Worm (Caenorhabditis elegans): Measurements from ENCODE around the gene ZC455.1.
A peak's percentile ranks its signal among the peaks of the same experiment; 100 is the strongest.

The ZC455.1 gene

DNA sequence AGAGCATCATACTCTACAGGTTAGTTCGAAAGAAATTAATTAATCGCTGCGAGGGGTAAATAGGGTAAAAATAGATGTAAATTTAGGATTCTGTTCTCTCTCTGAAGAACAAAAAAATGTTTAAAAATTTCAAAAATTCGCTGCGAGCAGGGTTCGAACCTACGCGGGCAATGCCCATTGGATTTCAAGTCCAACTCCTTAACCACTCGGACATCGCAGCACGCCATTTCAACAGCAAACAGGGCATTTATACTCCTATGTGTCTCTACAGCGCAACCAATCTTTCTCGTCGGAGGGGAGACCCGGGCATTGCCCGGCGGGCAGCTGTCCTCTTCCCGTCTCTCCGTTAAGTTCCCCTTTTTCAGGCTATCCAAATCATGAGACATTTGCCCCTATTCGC, 6.9 kb downstream of the ZC455.1 start (continued):
- TF ChIP-seq eor-1 (tag; optimal IDR thresholded peaks at IDR 0.05) (no peak), jun-1 (tag; optimal IDR thresholded peaks at IDR 0.05) (no peak), mdl-1 (tag; optimal IDR thresholded peaks at IDR 0.05) (no peak), hmg-11 (tag; optimal IDR thresholded peaks at IDR 0.05) (peak; percentile 64), nhr-28 (tag; optimal IDR thresholded peaks at IDR 0.05) (no peak), daf-12 (tag; optimal IDR thresholded peaks at IDR 0.05) (no peak), zag-1 (tag; optimal IDR thresholded peaks at IDR 0.05) (no peak), nhr-77 (tag; optimal IDR thresholded peaks at IDR 0.05) (no peak), unc-39 (tag; optimal IDR thresholded peaks at IDR 0.05) (no peak)

DNA sequence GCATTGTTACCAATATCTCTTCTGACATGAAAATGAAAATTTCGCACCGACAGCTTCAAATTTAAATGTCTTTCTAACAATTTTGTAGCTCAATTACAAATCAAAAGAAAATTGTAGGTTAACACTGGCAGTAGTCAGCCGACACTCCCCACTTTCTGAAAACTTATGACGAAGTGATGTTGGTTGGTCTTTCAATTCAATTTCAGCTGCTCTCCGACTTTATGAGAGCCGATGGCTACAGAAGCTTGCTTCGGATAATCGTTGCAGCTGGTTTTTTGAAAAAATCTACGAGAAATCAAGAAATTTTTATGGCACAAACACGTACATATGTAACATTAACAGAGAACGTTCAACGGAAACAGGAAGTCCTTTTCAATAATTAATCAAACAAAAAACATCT, 11.5 kb downstream of the ZC455.1 start, which contains the start of gene sre-20:
Gene sre-20, minus strand, starts transcription at position 101 of the 400 bp plus-strand sequence.
- TF ChIP-seq snpc-4 (tag; optimal IDR thresholded peaks at IDR 0.05) (no peak), aly-2 (tag; optimal IDR thresholded peaks at IDR 0.05) (no peak), nhr-12 (tag; optimal IDR thresholded peaks at IDR 0.05) (no peak), ZK546.5 (tag; optimal IDR thresholded peaks at IDR 0.05) (no peak), nhr-76 (tag; optimal IDR thresholded peaks at IDR 0.05) (no peak), lin-15B (tag; optimal IDR thresholded peaks at IDR 0.05) (no peak), nhr-77 (tag; optimal IDR thresholded peaks at IDR 0.05) (no peak), elt-2 (tag; optimal IDR thresholded peaks at IDR 0.05) (no peak), daf-12 (tag; optimal IDR thresholded peaks at IDR 0.05) (no peak), mml-1 (tag; optimal IDR thresholded peaks at IDR 0.05) (no peak), pha-4 (tag; optimal IDR thresholded peaks at IDR 0.05) (no peak), hmg-11 (tag; optimal IDR thresholded peaks at IDR 0.05) (no peak), R02D3.7 (tag; optimal IDR thresholded peaks at IDR 0.05) (no peak), eor-1 (tag; optimal IDR thresholded peaks at IDR 0.05) (no peak), nhr-67 (tag; optimal IDR thresholded peaks at IDR 0.05) (no peak), pqm-1 (tag; optimal IDR thresholded peaks at IDR 0.05) (no peak), ceh-9 (tag; optimal IDR thresholded peaks at IDR 0.05) (no peak), elt-3 (tag; optimal IDR thresholded peaks at IDR 0.05) (no peak), elt-1 (tag; optimal IDR thresholded peaks at IDR 0.05) (no peak), ztf-4 (tag; optimal IDR thresholded peaks at IDR 0.05) (no peak)

DNA sequence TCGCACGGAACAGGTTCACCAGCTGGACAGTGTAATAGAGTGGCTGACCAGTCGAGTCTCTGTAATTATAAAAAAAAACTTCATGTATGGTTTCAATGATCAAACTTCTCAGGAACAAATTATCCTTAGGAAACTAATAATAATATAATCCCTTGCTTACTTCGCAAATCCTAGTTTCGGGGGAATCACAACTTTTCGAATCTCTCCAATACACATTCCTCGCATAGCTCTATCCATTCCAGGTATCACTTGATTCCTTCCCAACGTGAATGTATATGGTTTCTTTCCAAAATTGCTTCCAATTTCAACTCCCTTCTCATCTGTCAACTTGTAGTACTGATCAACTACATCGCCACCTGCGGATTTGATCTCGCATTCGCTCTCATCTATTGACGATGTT, 13.0 kb downstream of the ZC455.1 start:
- TF ChIP-seq ztf-11 (tag; optimal IDR thresholded peaks at IDR 0.05), result no peak
- TF ChIP-seq fkh-10 (GFP tag; optimal IDR thresholded peaks at IDR 0.05), result no peak
- TF ChIP-seq ceh-28 (tag; optimal IDR thresholded peaks at IDR 0.05), result no peak

DNA sequence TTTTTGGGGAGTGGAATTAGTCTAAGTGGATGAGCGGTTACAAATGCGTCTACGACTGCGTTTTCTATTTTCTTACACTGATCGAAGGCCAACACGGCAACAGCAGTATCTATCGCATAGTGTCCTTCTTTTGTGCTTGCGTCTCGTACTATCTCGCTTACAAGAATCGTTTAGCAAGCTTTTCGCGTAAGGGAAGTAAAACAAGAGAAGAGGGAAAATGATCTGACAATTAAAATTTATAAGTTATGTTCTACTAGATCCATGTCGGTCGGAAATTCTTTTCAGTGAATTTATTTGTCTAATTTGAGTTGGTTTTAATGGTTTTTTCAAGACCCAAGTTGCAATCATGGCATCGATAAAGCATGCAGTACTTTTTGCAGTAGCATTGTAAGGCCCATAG, 13.7 kb downstream of the ZC455.1 start, which contains the start of gene fkb-4:
Gene fkb-4, minus strand, starts transcription at position 101 of the 400 bp plus-strand sequence.
- TF ChIP-seq nhr-25 (tag; optimal IDR thresholded peaks at IDR 0.05), result peak; percentile 44
- no peak for TF ChIP-seq R02D3.7 (tag; optimal IDR thresholded peaks at IDR 0.05)

DNA sequence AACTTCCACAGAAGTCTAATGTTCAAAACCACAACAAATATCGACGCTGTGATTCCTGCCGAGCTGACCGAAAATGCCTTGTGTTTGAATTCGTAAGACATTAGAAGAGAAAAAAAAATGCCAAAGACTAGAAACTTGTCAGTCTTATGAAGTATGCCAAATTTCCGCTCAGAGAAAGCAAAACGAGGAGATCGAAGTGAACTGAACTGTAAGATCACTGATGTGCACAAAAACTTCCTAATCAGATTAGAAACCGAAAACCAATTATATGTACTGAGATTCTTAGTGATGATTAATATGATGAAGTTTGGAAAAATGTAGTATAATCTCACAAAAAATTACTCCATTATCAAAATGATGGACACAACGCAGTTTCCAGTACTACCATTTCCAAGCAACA, 15.1 kb downstream of the ZC455.1 start, which contains the start of gene srbc-44:
Gene srbc-44, minus strand, starts transcription at position 101 of the 400 bp plus-strand sequence.
- TF ChIP-seq R02D3.7 (tag; optimal IDR thresholded peaks at IDR 0.05) (no peak), eor-1 (tag; optimal IDR thresholded peaks at IDR 0.05) (no peak), nhr-237 (tag; optimal IDR thresholded peaks at IDR 0.05) (no peak), egl-27 (tag; optimal IDR thresholded peaks at IDR 0.05) (no peak), lin-15B (tag; optimal IDR thresholded peaks at IDR 0.05) (no peak), ztf-4 (tag; optimal IDR thresholded peaks at IDR 0.05) (no peak), elt-1 (tag; optimal IDR thresholded peaks at IDR 0.05) (no peak), ZK546.5 (tag; optimal IDR thresholded peaks at IDR 0.05) (no peak), lin-39 (tag; optimal IDR thresholded peaks at IDR 0.05) (no peak), nhr-67 (tag; optimal IDR thresholded peaks at IDR 0.05) (no peak), mml-1 (tag; optimal IDR thresholded peaks at IDR 0.05) (no peak), ceh-82 (tag; optimal IDR thresholded peaks at IDR 0.05) (no peak), nhr-25 (tag; optimal IDR thresholded peaks at IDR 0.05) (no peak), egl-5 (tag; optimal IDR thresholded peaks at IDR 0.05) (no peak), unc-62 (GFP tag; optimal IDR thresholded peaks at IDR 0.05) (no peak), elt-2 (tag; optimal IDR thresholded peaks at IDR 0.05) (no peak), fkh-2 (tag; optimal IDR thresholded peaks at IDR 0.05) (no peak), ceh-28 (tag; optimal IDR thresholded peaks at IDR 0.05) (no peak)
